Worm (Caenorhabditis elegans): ENCODE results near the gene R102.4.
A peak's percentile ranks its signal among the peaks of the same experiment; 100 is the strongest.

The R102.4 gene

ce11 chrIV:10734527-10735436, 39.7 kb upstream of the R102.4 start, which contains the start of the genes orc-5 and cyb-1:
Gene orc-5, minus strand, starts transcription at chrIV:10734588.
Gene cyb-1, plus strand, starts transcription at chrIV:10735216.
- TF ChIP-seq syd-9 (tag; optimal IDR thresholded peaks at IDR 0.05) = no peak
- peak; percentile 58 for TF ChIP-seq pax-1 (tag; optimal IDR thresholded peaks at IDR 0.05)
- peak; percentile 66 for TF ChIP-seq ceh-48 (tag; optimal IDR thresholded peaks at IDR 0.05)
- peak; percentile 23 for TF ChIP-seq unc-42 (tag; optimal IDR thresholded peaks at IDR 0.05)
- peak; percentile 3 for TF ChIP-seq dve-1 (tag; optimal IDR thresholded peaks at IDR 0.05)
- TF ChIP-seq hlh-30 (tag; optimal IDR thresholded peaks at IDR 0.05; ENCODE audit: insufficient read depth) = peak; percentile 62
- peak; percentile 44 for TF ChIP-seq nfya-1 (tag; optimal IDR thresholded peaks at IDR 0.05)
- TF ChIP-seq mec-3 (tag; optimal IDR thresholded peaks at IDR 0.05; ENCODE audit: borderline replicate concordance) = no peak

ce11 chrIV:10727734-10728133, 32.6 kb upstream of the R102.4 start, which contains the start of gene ZC168.2:
Gene ZC168.2, plus strand, starts transcription at chrIV:10728034.
- no peak for TF ChIP-seq ztf-16 (tag; optimal IDR thresholded peaks at IDR 0.05)

- TF ChIP-seq nhr-11 (tag; optimal IDR thresholded peaks at IDR 0.05) = no peak
Observed at ce11 chrIV:10718865-10719264, 23.8 kb upstream of the R102.4 start.

- no peak for TF ChIP-seq elt-4 (tag; optimal IDR thresholded peaks at IDR 0.05)
- TF ChIP-seq hlh-30 (tag; optimal IDR thresholded peaks at IDR 0.05; ENCODE audit: insufficient read depth) = peak; percentile 38
Observed at ce11 chrIV:10718075-10718474, 23.0 kb upstream of the R102.4 start.

ce11 chrIV:10716348-10716747, 21.2 kb upstream of the R102.4 start, which contains the start of gene ncx-3:
Gene ncx-3, plus strand, starts transcription at chrIV:10716648.
- TF ChIP-seq fkh-10 (GFP tag; optimal IDR thresholded peaks at IDR 0.05) (no peak), pqm-1 (tag; optimal IDR thresholded peaks at IDR 0.05) (no peak), zip-5 (tag; optimal IDR thresholded peaks at IDR 0.05) (no peak), pha-2 (tag; optimal IDR thresholded peaks at IDR 0.05) (no peak), pat-9 (tag; optimal IDR thresholded peaks at IDR 0.05) (no peak), hlh-15 (tag; optimal IDR thresholded peaks at IDR 0.05) (no peak), hlh-8 (tag; optimal IDR thresholded peaks at IDR 0.05) (no peak), sox-2 (GFP tag; IDR thresholded peaks at IDR 0.05) (no peak), npax-4 (tag; optimal IDR thresholded peaks at IDR 0.05) (no peak), pros-1 (tag; optimal IDR thresholded peaks at IDR 0.05) (no peak), ceh-22 (tag; optimal IDR thresholded peaks at IDR 0.05) (no peak), ets-4 (tag; optimal IDR thresholded peaks at IDR 0.05) (no peak), hlh-6 (tag; optimal IDR thresholded peaks at IDR 0.05) (no peak), che-1 (tag; optimal IDR thresholded peaks at IDR 0.05) (no peak), lin-11 (tag; optimal IDR thresholded peaks at IDR 0.05) (no peak), C38D4.7 (GFP tag; optimal IDR thresholded peaks at IDR 0.05) (no peak)

- TF ChIP-seq ceh-31 (tag; optimal IDR thresholded peaks at IDR 0.05) = peak; percentile 8
- no peak for TF ChIP-seq lin-11 (tag; optimal IDR thresholded peaks at IDR 0.05)
- no peak for TF ChIP-seq ama-1 (optimal IDR thresholded peaks at IDR 0.05)
- no peak for TF ChIP-seq tbx-7 (tag; optimal IDR thresholded peaks at IDR 0.05)
- no peak for TF ChIP-seq ceh-45 (GFP tag; IDR thresholded peaks at IDR 0.05)
- TF ChIP-seq pros-1 (tag; optimal IDR thresholded peaks at IDR 0.05) = no peak
- no peak for TF ChIP-seq pha-2 (tag; optimal IDR thresholded peaks at IDR 0.05)
- peak; percentile 21 for TF ChIP-seq nfya-1 (tag; optimal IDR thresholded peaks at IDR 0.05)
- TF ChIP-seq dve-1 (tag; optimal IDR thresholded peaks at IDR 0.05) = no peak
- TF ChIP-seq F13H6.1 (tag; optimal IDR thresholded peaks at IDR 0.05) = no peak
- no peak for TF ChIP-seq ceh-9 (tag; optimal IDR thresholded peaks at IDR 0.05)
Observed at ce11 chrIV:10714594-10714993, 19.5 kb upstream of the R102.4 start.
